Fruit fly (Drosophila melanogaster): ENCODE data around the gene CG5984.

dm6 chr3R:27263434-27264215, 15.8 kb upstream of the CG5984 start, which contains the start of gene woc:
- peak; percentile 24 to 33 for TF ChIP-seq CTCF (optimal IDR thresholded peaks at IDR 0.05)
- TF ChIP-seq CG8478 (optimal IDR thresholded peaks at IDR 0.05), result no peak

Measured in S2 (cell line).